Fruit fly (Drosophila melanogaster): ENCODE data around the gene CG15536.

dm6 chr3R:30423695-30424094, 1.3 kb downstream of the CG15536 start, which contains the start of the genes CG15535 and mRpS18C:
- TF ChIP-seq usp (GFP tag; optimal IDR thresholded peaks at IDR 0.05) (no peak), Dll (optimal IDR thresholded peaks at IDR 0.05) (no peak), psq (optimal IDR thresholded peaks at IDR 0.05) (no peak)
